Worm (Caenorhabditis elegans): Measurements from ENCODE around the gene clh-2.

Gene clh-2

ce11 chrII:11376598-11377108, 25.0 kb downstream of the clh-2 start (continued):
- TF ChIP-seq ztf-11 (tag; optimal IDR thresholded peaks at IDR 0.05) (no peak), dmd-4 (tag; optimal IDR thresholded peaks at IDR 0.05) (no peak), peb-1 (tag; optimal IDR thresholded peaks at IDR 0.05) (no peak), sma-9 (GFP tag; optimal IDR thresholded peaks at IDR 0.05) (peak; percentile 23), sma-9 (tag; optimal IDR thresholded peaks at IDR 0.05) (no peak), lin-11 (tag; optimal IDR thresholded peaks at IDR 0.05) (no peak), unc-39 (tag; optimal IDR thresholded peaks at IDR 0.05) (no peak), C34F6.9 (tag; optimal IDR thresholded peaks at IDR 0.05) (no peak), ZK546.5 (tag; optimal IDR thresholded peaks at IDR 0.05) (no peak), nhr-25 (tag; optimal IDR thresholded peaks at IDR 0.05) (no peak), fos-1 (tag; optimal IDR thresholded peaks at IDR 0.05) (peak; percentile 7), lsy-2 (tag; optimal IDR thresholded peaks at IDR 0.05) (peak; percentile 19 to 56), nhr-10 (tag; optimal IDR thresholded peaks at IDR 0.05) (no peak), lin-13 (GFP tag; optimal IDR thresholded peaks at IDR 0.05) (peak; percentile 1), ceh-16 (tag; optimal IDR thresholded peaks at IDR 0.05) (no peak), elt-3 (tag; optimal IDR thresholded peaks at IDR 0.05) (no peak), alr-1 (tag; optimal IDR thresholded peaks at IDR 0.05) (no peak), unc-62 (GFP tag; optimal IDR thresholded peaks at IDR 0.05) (no peak), nhr-129 (tag; optimal IDR thresholded peaks at IDR 0.05) (peak; percentile 21)

ce11 chrII:11377700-11378099, 26.0 kb downstream of the clh-2 start:
- TF ChIP-seq unc-39 (tag; optimal IDR thresholded peaks at IDR 0.05) (no peak), nhr-21 (tag; optimal IDR thresholded peaks at IDR 0.05) (no peak), nhr-11 (tag; optimal IDR thresholded peaks at IDR 0.05) (no peak), peb-1 (tag; optimal IDR thresholded peaks at IDR 0.05) (no peak), C34F6.9 (tag; optimal IDR thresholded peaks at IDR 0.05) (no peak), skn-1 (tag; optimal IDR thresholded peaks at IDR 0.05) (no peak), mab-5 (tag; optimal IDR thresholded peaks at IDR 0.05) (no peak), mbf-1 (tag; optimal IDR thresholded peaks at IDR 0.05) (no peak)

ce11 chrII:11383058-11383457, 31.4 kb downstream of the clh-2 start, which contains the start of the genes C33B4.5 and C33B4.4:
Gene C33B4.5, plus strand, starts transcription at chrII:11383327.
Gene C33B4.4, minus strand, starts transcription at chrII:11383442.
- TF ChIP-seq lsy-2 (tag; optimal IDR thresholded peaks at IDR 0.05) (no peak), R02D3.7 (tag; optimal IDR thresholded peaks at IDR 0.05) (no peak), elt-3 (tag; optimal IDR thresholded peaks at IDR 0.05) (no peak), Y55F3AM.14 (GFP tag; optimal IDR thresholded peaks at IDR 0.05) (no peak), nhr-11 (tag; optimal IDR thresholded peaks at IDR 0.05) (no peak), gmeb-1 (tag; optimal IDR thresholded peaks at IDR 0.05) (no peak), nhr-237 (tag; optimal IDR thresholded peaks at IDR 0.05) (no peak), ceh-82 (tag; optimal IDR thresholded peaks at IDR 0.05) (no peak)

ce11 chrII:11384099-11384498, 32.4 kb downstream of the clh-2 start:
- TF ChIP-seq mab-5 (tag; optimal IDR thresholded peaks at IDR 0.05) (no peak), nhr-77 (tag; optimal IDR thresholded peaks at IDR 0.05) (no peak), egl-27 (tag; optimal IDR thresholded peaks at IDR 0.05) (no peak), peb-1 (tag; optimal IDR thresholded peaks at IDR 0.05) (no peak), nhr-11 (tag; optimal IDR thresholded peaks at IDR 0.05) (no peak), ama-1 (optimal IDR thresholded peaks at IDR 0.05) (no peak), elt-1 (tag; optimal IDR thresholded peaks at IDR 0.05) (no peak), unc-55 (GFP tag; optimal IDR thresholded peaks at IDR 0.05) (no peak), zag-1 (tag; optimal IDR thresholded peaks at IDR 0.05) (no peak), lin-39 (tag; optimal IDR thresholded peaks at IDR 0.05) (no peak)

- TF ChIP-seq nhr-25 (tag; optimal IDR thresholded peaks at IDR 0.05), result no peak
- no peak for TF ChIP-seq ztf-4 (tag; optimal IDR thresholded peaks at IDR 0.05)
- no peak for TF ChIP-seq C34F6.9 (tag; optimal IDR thresholded peaks at IDR 0.05)
- no peak for TF ChIP-seq ztf-11 (tag; optimal IDR thresholded peaks at IDR 0.05)
- no peak for TF ChIP-seq crh-2 (tag; optimal IDR thresholded peaks at IDR 0.05)
- no peak for TF ChIP-seq gmeb-1 (tag; optimal IDR thresholded peaks at IDR 0.05)
- no peak for TF ChIP-seq aly-2 (tag; optimal IDR thresholded peaks at IDR 0.05)
- no peak for TF ChIP-seq lin-11 (tag; optimal IDR thresholded peaks at IDR 0.05)
- no peak for TF ChIP-seq nhr-10 (tag; optimal IDR thresholded peaks at IDR 0.05)
These were observed 35.3 kb downstream of the clh-2 start for ce11 chrII:11386950-11387349.
